Fruit fly (Drosophila melanogaster) whole organism: Measurements from ENCODE around the gene CG33966.

Experiments used
- CG8478 ChIP-seq: fragments of >200 bp; optimal IDR thresholded peaks from 2 replicates; lab custom pipeline; 2018; ENCODE audit warnings: inconsistent platforms
- Dll ChIP-seq: fragments of >200 bp; optimal IDR thresholded peaks from 2 replicates; lab custom pipeline; 2017
- EcR ChIP-seq, 2 experiments: fragments of >200 bp; optimal IDR thresholded peaks; 2 replicates each; lab custom pipeline; 2017; ENCODE audit warnings: missing biosample characterization in 2 of 2, missing genetic modification characterization in 2 of 2, missing genetic modification reagents in 2 of 2
- pan ChIP-seq: fragments of >200 bp; optimal IDR thresholded peaks from 2 replicates; lab custom pipeline; 2017
- psq ChIP-seq: fragments of >200 bp; optimal IDR thresholded peaks from 2 replicates; lab custom pipeline; 2017
- usp ChIP-seq: fragments of >200 bp; optimal IDR thresholded peaks from 2 replicates; lab custom pipeline; 2017; ENCODE audit warnings: missing biosample characterization, missing genetic modification characterization, mixed read lengths

Gene CG33966

DNA sequence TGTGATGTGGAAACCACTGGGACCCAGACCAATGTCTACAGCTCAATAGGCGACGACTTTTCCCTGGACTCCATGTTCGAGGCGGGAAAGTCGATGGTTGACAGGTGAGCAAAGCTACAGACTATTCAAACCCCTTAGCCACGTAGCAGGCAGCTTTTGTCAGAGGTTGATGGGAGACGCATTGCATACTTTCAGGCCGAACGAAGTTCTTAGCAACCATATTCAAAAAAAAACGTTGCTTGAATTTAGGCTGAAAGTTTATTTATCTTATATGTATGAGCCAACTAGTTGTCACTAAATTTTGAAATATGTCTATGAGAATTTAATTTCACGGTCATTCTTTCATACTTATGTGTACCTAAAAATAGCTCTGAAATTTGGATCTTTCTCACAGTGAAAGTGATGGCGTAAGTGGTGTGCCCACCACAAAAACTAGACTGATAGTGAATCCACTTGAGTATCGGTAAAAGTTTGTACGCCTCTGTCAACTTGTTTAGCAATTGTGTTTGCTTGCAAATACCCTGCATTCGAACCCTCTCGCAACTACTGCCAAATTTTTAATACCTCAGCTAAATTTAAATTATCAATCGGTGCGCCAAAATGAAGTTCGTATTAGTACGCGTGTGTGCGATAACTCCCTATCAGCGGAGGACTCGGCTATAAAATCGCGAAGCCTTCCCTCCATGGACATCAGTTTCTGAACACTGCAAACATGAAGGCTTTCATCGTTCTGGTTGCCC, 27.1 kb upstream of the CG33966 start, which contains the start of gene LysB:
Gene LysB, plus strand, starts transcription at position 690 of the 740 bp plus-strand sequence.
- no peak for TF ChIP-seq Dll (lab: Kevin White, UChicago)
- TF ChIP-seq EcR (GFP tag; optimal IDR thresholded peaks at IDR 0.05; lab: Kevin White, UChicago) = no peak
- no peak for TF ChIP-seq pan (lab: Kevin White, UChicago)
- TF ChIP-seq usp (GFP tag; lab: Kevin White, UChicago) = no peak
- TF ChIP-seq psq (lab: Kevin White, UChicago) = no peak
- TF ChIP-seq CG8478 (lab: Kevin White, UChicago) = no peak

DNA sequence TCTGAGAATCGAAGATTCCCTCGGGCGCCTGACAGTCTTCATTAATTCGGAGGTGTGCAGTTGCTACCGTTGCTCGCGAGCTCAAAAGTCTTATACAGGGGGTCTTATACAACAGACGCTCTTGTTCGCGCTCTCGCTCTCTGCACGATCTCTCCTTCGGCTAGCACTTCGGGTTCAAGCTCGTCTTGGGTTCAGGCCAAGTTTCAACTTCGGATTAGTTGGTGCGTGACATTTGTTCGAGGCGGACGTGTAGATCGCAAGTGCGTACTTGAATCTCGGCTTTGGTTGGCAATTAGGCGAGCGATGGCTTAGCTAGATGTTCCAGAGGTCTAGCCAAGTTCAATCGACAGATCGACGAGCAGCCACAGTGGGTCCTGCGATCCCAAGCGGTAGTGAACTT, 25.7 kb upstream of the CG33966 start:
- TF ChIP-seq pan (lab: Kevin White, UChicago) (no peak), Dll (lab: Kevin White, UChicago) (no peak), usp (GFP tag; lab: Kevin White, UChicago) (no peak), psq (lab: Kevin White, UChicago) (no peak), EcR (GFP tag; optimal IDR thresholded peaks at IDR 0.05; lab: Kevin White, UChicago) (no peak), CG8478 (lab: Kevin White, UChicago) (no peak)

DNA sequence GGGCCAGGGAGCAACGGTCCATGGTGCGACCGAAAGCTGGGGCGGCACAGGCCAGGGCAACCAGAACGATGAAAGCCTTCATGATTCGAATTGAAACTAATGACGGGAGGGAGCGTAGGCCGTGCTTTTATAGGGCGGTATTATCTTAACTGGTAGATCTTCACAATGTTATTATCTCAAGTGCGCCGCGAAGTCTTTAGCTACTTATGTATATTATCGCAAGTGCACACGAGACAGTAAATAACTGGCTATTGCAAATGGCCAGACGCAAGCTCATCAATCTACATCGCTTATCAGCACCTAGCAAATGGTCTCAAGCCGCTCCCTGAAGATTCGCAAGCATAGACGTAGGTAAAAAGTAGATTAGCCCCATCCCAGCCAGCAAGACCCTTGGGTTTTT, 22.8 kb upstream of the CG33966 start, which contains the start of gene LysD:
Gene LysD, minus strand, starts transcription at position 101 of the 400 bp plus-strand sequence.
- TF ChIP-seq psq (lab: Kevin White, UChicago) (no peak), Dll (lab: Kevin White, UChicago) (no peak), CG8478 (lab: Kevin White, UChicago) (no peak), pan (lab: Kevin White, UChicago) (no peak), usp (GFP tag; lab: Kevin White, UChicago) (no peak), EcR (GFP tag; optimal IDR thresholded peaks at IDR 0.05; lab: Kevin White, UChicago) (no peak)

DNA sequence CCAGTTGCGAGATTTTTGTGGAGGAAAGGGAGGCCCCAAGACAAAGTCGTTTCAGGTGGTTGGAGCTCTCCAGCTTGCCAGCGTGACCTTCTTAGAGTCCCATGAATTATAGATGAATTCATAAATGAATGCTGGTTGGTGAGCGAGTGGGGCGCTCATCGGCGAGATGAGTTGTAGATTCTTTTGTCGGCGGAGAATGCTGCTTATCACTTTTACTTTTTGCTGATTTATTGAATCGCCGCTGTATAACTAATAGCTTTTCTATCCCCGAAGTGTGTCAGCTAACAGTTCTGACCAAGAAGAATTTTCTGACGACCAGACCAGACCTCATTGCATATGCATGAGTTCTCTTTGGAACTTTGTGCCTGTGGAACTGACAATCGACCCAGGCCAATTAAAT, 21.8 kb upstream of the CG33966 start:
- TF ChIP-seq CG8478 (lab: Kevin White, UChicago) (no peak), psq (lab: Kevin White, UChicago) (no peak), EcR (GFP tag; optimal IDR thresholded peaks at IDR 0.05; lab: Kevin White, UChicago) (no peak), usp (GFP tag; lab: Kevin White, UChicago) (no peak), Dll (lab: Kevin White, UChicago) (no peak), pan (lab: Kevin White, UChicago) (no peak)

DNA sequence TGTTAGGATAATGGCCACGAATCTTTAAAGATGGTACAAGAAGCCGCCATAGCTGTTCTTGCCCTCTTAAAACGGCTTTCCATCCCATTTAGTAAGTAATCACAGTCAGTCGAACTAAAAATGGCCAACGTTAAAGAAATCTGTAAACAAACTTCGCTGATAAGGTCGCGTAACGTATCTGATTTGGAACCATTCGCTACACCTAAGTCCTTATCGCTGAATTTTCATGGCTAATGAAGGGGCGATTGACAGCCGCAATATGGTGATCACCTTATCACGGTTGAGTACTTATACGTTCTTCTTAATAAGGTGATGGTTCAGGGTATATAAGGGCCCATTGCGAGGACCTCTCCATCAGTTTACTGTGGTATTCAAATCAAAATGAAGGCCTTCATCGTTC, 21.4 kb upstream of the CG33966 start, which contains the start of gene LysE:
Gene LysE, plus strand, starts transcription at position 257 of the 400 bp plus-strand sequence.
- TF ChIP-seq EcR (GFP tag; optimal IDR thresholded peaks at IDR 0.05; lab: Kevin White, UChicago) (no peak), Dll (lab: Kevin White, UChicago) (no peak), CG8478 (lab: Kevin White, UChicago) (no peak), usp (GFP tag; lab: Kevin White, UChicago) (no peak), psq (lab: Kevin White, UChicago) (no peak), pan (lab: Kevin White, UChicago) (no peak)

DNA sequence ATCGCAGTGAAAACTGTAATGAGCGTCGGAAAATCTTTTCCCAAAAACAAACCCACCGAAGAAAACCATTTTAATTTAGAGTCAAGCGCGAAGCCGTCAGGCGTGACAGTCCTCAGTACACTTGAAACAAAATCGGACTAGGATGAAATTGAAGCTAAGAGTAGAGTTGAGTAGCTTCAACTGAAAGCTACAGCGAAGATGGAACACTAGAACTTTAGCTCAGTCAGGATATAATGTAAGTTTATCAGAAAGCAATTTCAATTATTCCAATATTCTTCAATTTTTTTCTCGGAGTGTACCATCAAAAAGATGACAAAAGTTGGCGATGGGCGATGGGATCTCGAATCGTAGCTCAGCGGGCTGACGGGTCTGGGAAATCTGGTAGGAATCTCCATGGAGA, 17.5 kb upstream of the CG33966 start:
- TF ChIP-seq CG8478 (lab: Kevin White, UChicago) = no peak
- no peak for TF ChIP-seq Dll (lab: Kevin White, UChicago)
- no peak for TF ChIP-seq EcR (GFP tag; optimal IDR thresholded peaks at IDR 0.05; lab: Kevin White, UChicago)
- no peak for TF ChIP-seq pan (lab: Kevin White, UChicago)
- TF ChIP-seq psq (lab: Kevin White, UChicago) = no peak
- TF ChIP-seq usp (GFP tag; lab: Kevin White, UChicago) = no peak

DNA sequence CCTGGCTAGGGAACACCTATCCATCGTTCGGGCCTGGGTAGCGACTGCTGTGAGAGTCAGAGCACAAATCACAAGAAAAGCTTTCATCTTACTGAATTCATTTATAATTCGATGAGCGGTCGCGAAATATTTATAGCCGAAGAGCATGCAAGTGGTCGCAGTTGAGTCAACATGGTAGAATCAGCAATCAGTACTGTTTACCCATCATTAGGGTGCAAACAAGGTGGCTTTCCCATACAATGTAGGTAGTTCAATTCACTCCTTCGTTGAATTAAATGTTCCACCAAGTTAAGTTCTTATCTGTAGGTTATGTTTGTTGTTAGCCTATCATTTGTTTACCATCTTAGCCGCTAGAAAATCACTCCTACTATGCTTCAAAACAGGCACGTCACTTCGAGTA, 15.3 kb upstream of the CG33966 start, which contains the start of gene LysP:
Gene LysP, minus strand, starts transcription at position 101 of the 400 bp plus-strand sequence.
- TF ChIP-seq EcR (GFP tag; optimal IDR thresholded peaks at IDR 0.05; lab: Kevin White, UChicago) (no peak), CG8478 (lab: Kevin White, UChicago) (no peak), psq (lab: Kevin White, UChicago) (no peak), Dll (lab: Kevin White, UChicago) (no peak), pan (lab: Kevin White, UChicago) (no peak), usp (GFP tag; lab: Kevin White, UChicago) (no peak)

DNA sequence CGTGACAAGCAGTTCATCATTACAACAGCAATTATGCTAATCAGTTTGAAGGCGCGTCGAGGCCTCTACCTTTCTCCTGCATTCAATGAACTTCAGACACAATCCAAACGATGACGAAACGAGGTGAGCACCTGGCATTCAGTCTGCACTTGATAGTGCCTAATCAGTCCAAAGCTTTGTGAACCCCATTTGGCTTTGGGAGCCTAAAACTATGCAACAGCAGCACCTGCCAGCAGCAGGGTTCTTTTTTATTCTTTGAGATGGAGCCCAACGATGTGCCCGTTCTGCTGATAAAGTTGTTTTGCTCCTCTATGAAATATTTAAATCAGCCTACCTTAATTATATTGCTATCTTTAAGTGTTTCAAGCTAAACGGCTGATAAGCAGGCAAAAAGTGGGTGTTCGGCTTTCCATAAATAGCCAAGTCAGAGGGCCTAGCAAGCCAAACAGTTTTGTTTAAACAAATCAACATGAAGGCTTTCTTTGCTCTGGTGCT, 6.6 kb upstream of the CG33966 start, which contains the start of gene LysS:
Gene LysS, plus strand, starts transcription at position 445 of the 495 bp plus-strand sequence.
- no peak for TF ChIP-seq usp (GFP tag; lab: Kevin White, UChicago)
- no peak for TF ChIP-seq EcR (GFP tag; optimal IDR thresholded peaks at IDR 0.05; lab: Kevin White, UChicago)
- no peak for TF ChIP-seq Dll (lab: Kevin White, UChicago)

DNA sequence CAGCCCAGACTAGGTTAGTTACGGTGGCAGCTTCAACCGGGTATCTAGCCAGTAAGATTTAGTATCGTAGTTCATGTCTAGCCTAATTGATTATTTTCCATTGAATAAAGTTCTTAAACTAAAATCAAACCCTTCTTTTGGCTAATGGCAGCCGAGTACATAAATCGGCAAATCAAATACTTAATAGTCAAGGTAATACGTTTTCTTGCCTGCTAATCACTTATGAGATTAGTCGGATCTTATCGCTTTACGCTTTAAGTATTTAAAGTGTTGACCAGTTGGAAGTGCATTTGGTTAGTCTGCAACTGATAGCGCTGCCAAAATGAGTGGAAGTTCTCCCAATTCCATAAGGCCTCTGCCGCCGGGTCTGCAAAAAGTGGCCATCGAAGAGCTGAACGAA, 1.3 kb upstream of the CG33966 start, which contains the start of gene CG33965:
Gene CG33965, plus strand, starts transcription at position 301 of the 400 bp plus-strand sequence.
- TF ChIP-seq CG8478 (lab: Kevin White, UChicago) = no peak
- no peak for TF ChIP-seq EcR (GFP tag; optimal IDR thresholded peaks at IDR 0.05; lab: Kevin White, UChicago)
- TF ChIP-seq usp (GFP tag; lab: Kevin White, UChicago) = no peak
- no peak for TF ChIP-seq Dll (lab: Kevin White, UChicago)
- no peak for TF ChIP-seq pan (lab: Kevin White, UChicago)
- TF ChIP-seq psq (lab: Kevin White, UChicago) = no peak

DNA sequence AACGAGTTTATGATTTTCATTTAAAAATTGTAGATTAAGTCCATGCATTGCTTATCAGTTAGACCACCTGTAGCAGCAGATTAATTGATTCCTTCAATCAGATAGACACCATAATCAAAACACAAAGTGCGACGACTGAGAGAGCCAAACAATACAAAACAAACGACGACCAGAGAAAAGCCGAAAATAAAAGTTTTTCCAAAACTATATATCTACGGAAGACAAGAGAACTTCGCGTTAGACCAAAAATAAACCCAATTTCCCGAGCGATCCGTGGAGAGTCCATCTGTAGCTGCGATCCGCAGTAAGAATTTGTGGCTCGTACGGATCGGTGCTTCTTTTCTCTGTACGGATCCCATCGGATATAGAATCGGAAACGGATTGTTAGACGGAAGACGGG, 1.5 kb downstream of the CG33966 start, which contains the start of gene galene:
Gene galene, plus strand, starts transcription at position 301 of the 400 bp plus-strand sequence.
- TF ChIP-seq Dll (lab: Kevin White, UChicago) = no peak

DNA sequence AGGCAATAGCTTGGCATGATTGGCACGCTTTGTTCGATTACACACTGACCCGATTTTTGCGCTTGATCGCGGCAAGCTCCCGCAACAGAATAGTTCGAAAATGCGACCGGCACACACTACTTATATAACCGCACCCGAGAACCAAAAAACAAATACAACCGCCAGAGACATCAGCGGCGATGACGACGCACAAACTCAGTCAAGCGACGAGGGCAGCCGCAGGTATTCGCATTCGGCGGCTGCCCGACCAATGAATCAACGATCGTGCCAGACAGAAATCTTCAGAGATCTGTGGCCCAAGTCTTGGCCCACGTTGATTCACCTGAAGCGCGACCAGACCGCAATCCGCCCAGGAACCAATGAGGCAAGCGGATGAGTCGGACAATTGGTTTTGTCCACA, 4.3 kb downstream of the CG33966 start, which contains the start of gene CG9192:
Gene CG9192, minus strand, starts transcription at position 101 of the 400 bp plus-strand sequence.
- TF ChIP-seq CG8478 (lab: Kevin White, UChicago) = no peak
- no peak for TF ChIP-seq usp (GFP tag; lab: Kevin White, UChicago)
- TF ChIP-seq pan (lab: Kevin White, UChicago) = no peak
- no peak for TF ChIP-seq psq (lab: Kevin White, UChicago)
- TF ChIP-seq Dll (lab: Kevin White, UChicago) = no peak
- TF ChIP-seq EcR (GFP tag; optimal IDR thresholded peaks at IDR 0.05; lab: Kevin White, UChicago) = no peak
